Worm (Caenorhabditis elegans): ENCODE data around the gene syp-2.
A peak's percentile ranks its signal among the peaks of the same experiment; 100 is the strongest.

The syp-2 gene

ce11 chrV:5559882-5560281 is 23.6 kb downstream of the syp-2 start (continued):
- TF ChIP-seq nhr-28 (tag; optimal IDR thresholded peaks at IDR 0.05) (peak; percentile 94), nhr-102 (tag; optimal IDR thresholded peaks at IDR 0.05) (peak; percentile 14)

ce11 chrV:5567119-5567518 is 30.8 kb downstream of the syp-2 start, which contains the start of gene C18C4.7:
TSS of gene C18C4.7 (minus strand) at chrV:5567219.
- no peak for TF ChIP-seq mdt-29 (GFP tag; IDR thresholded peaks at IDR 0.05)
- TF ChIP-seq ceh-32 (tag; optimal IDR thresholded peaks at IDR 0.05; ENCODE audit: poor library complexity), result no peak
- no peak for TF ChIP-seq hif-1 (tag; optimal IDR thresholded peaks at IDR 0.05)
- no peak for TF ChIP-seq nhr-6 (tag; optimal IDR thresholded peaks at IDR 0.05)
- TF ChIP-seq F37D6.2 (tag; optimal IDR thresholded peaks at IDR 0.05), result no peak
- TF ChIP-seq ces-1 (GFP tag; optimal IDR thresholded peaks at IDR 0.05), result no peak
- TF ChIP-seq arid-1 (GFP tag; conservative IDR thresholded peaks at IDR 0.05), result no peak

ce11 chrV:5570433-5570832 is 34.1 kb downstream of the syp-2 start, which contains the start of gene glb-6:
TSS of gene glb-6 (minus strand) at chrV:5570533.
- TF ChIP-seq nhr-76 (tag; optimal IDR thresholded peaks at IDR 0.05) (no peak), fkh-10 (GFP tag; optimal IDR thresholded peaks at IDR 0.05) (peak; percentile 63), lin-13 (GFP tag; optimal IDR thresholded peaks at IDR 0.05) (no peak)

- peak; percentile 76 for TF ChIP-seq fkh-10 (GFP tag; optimal IDR thresholded peaks at IDR 0.05)
- TF ChIP-seq madf-9 (GFP tag; conservative IDR thresholded peaks at IDR 0.05), result no peak
These were observed 35.4 kb downstream of the syp-2 start for ce11 chrV:5571691-5572090.

- TF ChIP-seq spr-1 (tag; optimal IDR thresholded peaks at IDR 0.05), result no peak
- peak; percentile 98 for TF ChIP-seq nhr-28 (tag; optimal IDR thresholded peaks at IDR 0.05)
- TF ChIP-seq zfp-3 (GFP tag; conservative IDR thresholded peaks at IDR 0.05), result no peak
- peak; percentile 68; the same call in 1 of the 2 replicates for TF ChIP-seq dmd-8 (GFP tag; IDR thresholded peaks at IDR 0.05)
- TF ChIP-seq lin-39 (tag; optimal IDR thresholded peaks at IDR 0.05), result no peak
- TF ChIP-seq lin-29 (GFP tag; IDR thresholded peaks at IDR 0.05), result no peak
- 0 out of 2 replicates have a peak, but pooled peaks have one; percentile 63 for TF ChIP-seq egl-43 (GFP tag; IDR thresholded peaks at IDR 0.05)
- no peak for TF ChIP-seq R02D3.7 (tag; optimal IDR thresholded peaks at IDR 0.05)
- TF ChIP-seq snpc-1.2 (GFP tag; IDR thresholded peaks at IDR 0.05), result no peak
- no peak for TF ChIP-seq madf-5 (GFP tag; IDR thresholded peaks at IDR 0.05)
- TF ChIP-seq duxl-1 (tag; optimal IDR thresholded peaks at IDR 0.05; ENCODE audit: poor library complexity), result no peak
- TF ChIP-seq F10B5.3 (tag; optimal IDR thresholded peaks at IDR 0.05), result no peak
- peak; percentile 57 for TF ChIP-seq mes-2 (tag; optimal IDR thresholded peaks at IDR 0.05; ENCODE audit: poor library complexity, severe bottlenecking)
- no peak for TF ChIP-seq unc-130 (GFP tag; optimal IDR thresholded peaks at IDR 0.05)
- no peak for TF ChIP-seq ceh-44 (GFP tag; IDR thresholded peaks at IDR 0.05)
- peak; percentile 36 for TF ChIP-seq rbr-2 (tag; optimal IDR thresholded peaks at IDR 0.05)
- TF ChIP-seq lim-7 (GFP tag; IDR thresholded peaks at IDR 0.05), result no peak
- TF ChIP-seq nhr-102 (tag; optimal IDR thresholded peaks at IDR 0.05), result peak; percentile 60
- no peak for TF ChIP-seq daf-12 (tag; optimal IDR thresholded peaks at IDR 0.05)
- peak; percentile 92 for TF ChIP-seq zip-2 (tag; optimal IDR thresholded peaks at IDR 0.05)
- TF ChIP-seq ces-1 (GFP tag; optimal IDR thresholded peaks at IDR 0.05), result no peak
- TF ChIP-seq jun-1 (tag; optimal IDR thresholded peaks at IDR 0.05), result no peak
- TF ChIP-seq dmd-9 (GFP tag; IDR thresholded peaks at IDR 0.05), result no peak
- no peak for TF ChIP-seq nhr-25 (tag; optimal IDR thresholded peaks at IDR 0.05; ENCODE audit: borderline replicate concordance, insufficient read depth)
- peak; percentile 54; the same call in 1 of the 2 replicates for TF ChIP-seq arid-1 (GFP tag; conservative IDR thresholded peaks at IDR 0.05)
- no peak for TF ChIP-seq unc-62 (GFP tag; optimal IDR thresholded peaks at IDR 0.05 in 1 of 2)
- TF ChIP-seq unc-62 (tag; optimal IDR thresholded peaks at IDR 0.05), result no peak
- no peak for TF ChIP-seq Y75B8A.6 (GFP tag; IDR thresholded peaks at IDR 0.05)
- no peak for TF ChIP-seq nhr-76 (tag; optimal IDR thresholded peaks at IDR 0.05)
- peak; percentile 35 for TF ChIP-seq mxl-3 (GFP tag; optimal IDR thresholded peaks at IDR 0.05)
- TF ChIP-seq lin-1 (GFP tag; IDR thresholded peaks at IDR 0.05), result peak; percentile 64; the same call in 1 of the 2 replicates
- TF ChIP-seq zag-1 (tag; optimal IDR thresholded peaks at IDR 0.05), result no peak
- no peak for TF ChIP-seq mxl-2 (GFP tag; conservative IDR thresholded peaks at IDR 0.05)
- TF ChIP-seq T26A8.4 (GFP tag; IDR thresholded peaks at IDR 0.05), result peak; percentile 80
- peak; percentile 9 for TF ChIP-seq nhr-6 (tag; optimal IDR thresholded peaks at IDR 0.05)
These were observed 39.7 kb downstream of the syp-2 start for ce11 chrV:5576008-5576407.
